Fruit fly (Drosophila melanogaster): Measurements from ENCODE around the gene qua.

The qua gene

dm6 chr2L:17449608-17450504, 47.2 kb downstream of the qua start, which contains the start of gene dl (continued):
- no peak for TF ChIP-seq Ets21C (GFP tag; optimal IDR thresholded peaks at IDR 0.05)
- peak; percentile 25 for TF ChIP-seq achi (GFP tag; optimal IDR thresholded peaks at IDR 0.05)
- TF ChIP-seq CG31627 (GFP tag; optimal IDR thresholded peaks at IDR 0.05) = no peak
- TF ChIP-seq CG34406 (GFP tag; optimal IDR thresholded peaks at IDR 0.05) = peak; percentile 38
- TF ChIP-seq svp (GFP tag) = peak; percentile 78
- peak; percentile 65 for TF ChIP-seq net (GFP tag; optimal IDR thresholded peaks at IDR 0.05)
- TF ChIP-seq Hr4 (GFP tag; optimal IDR thresholded peaks at IDR 0.05) = peak; percentile 78
- peak; percentile 89 for TF ChIP-seq Eip78C (GFP tag)
- peak; percentile 36 for TF ChIP-seq acj6 (GFP tag; optimal IDR thresholded peaks at IDR 0.05)
- peak; percentile 33 for TF ChIP-seq CG11762 (GFP tag; optimal IDR thresholded peaks at IDR 0.05; ENCODE audit: insufficient read depth)
- TF ChIP-seq CG10631 (GFP tag; optimal IDR thresholded peaks at IDR 0.05) = peak; percentile 36
- TF ChIP-seq Eip93F (GFP tag; optimal IDR thresholded peaks at IDR 0.05) = no peak
- TF ChIP-seq Ets96B (tag; optimal IDR thresholded peaks at IDR 0.05) = peak; percentile 36
- TF ChIP-seq eg (GFP tag; IDR thresholded peaks at IDR 0.05) = peak; percentile 67; the same call in 2 of the 3 replicates
- TF ChIP-seq CG11294 (GFP tag; IDR thresholded peaks at IDR 0.05) = peak; percentile 41; the same call in 1 of the 2 replicates
- TF ChIP-seq topi (GFP tag; optimal IDR thresholded peaks at IDR 0.05) = peak; percentile 28
- peak; percentile 53 for TF ChIP-seq Lpt (GFP tag; optimal IDR thresholded peaks at IDR 0.05)
- TF ChIP-seq CG15336 (GFP tag; IDR thresholded peaks at IDR 0.05) = peak; percentile 70
- TF ChIP-seq Sox14 (GFP tag; optimal IDR thresholded peaks at IDR 0.05) = peak; percentile 50
- TF ChIP-seq CG9139 (GFP tag; optimal IDR thresholded peaks at IDR 0.05) = peak; percentile 2
- TF ChIP-seq salr (GFP tag; optimal IDR thresholded peaks at IDR 0.05) = peak in 1 of 2 experiments; percentile 79
- TF ChIP-seq CG11902 (GFP tag; optimal IDR thresholded peaks at IDR 0.05) = no peak
- no peak for TF ChIP-seq Hr38 (GFP tag; optimal IDR thresholded peaks at IDR 0.05)
- no peak for TF ChIP-seq CG3032 (tag; optimal IDR thresholded peaks at IDR 0.05)
- TF ChIP-seq cyc (GFP tag; optimal IDR thresholded peaks at IDR 0.05) = peak; percentile 37
- peak; percentile 9 for TF ChIP-seq Sox102F (GFP tag; optimal IDR thresholded peaks at IDR 0.05)
- TF ChIP-seq CG8119 (GFP tag; IDR thresholded peaks at IDR 0.05) = peak; percentile 81
- peak; percentile 67 for TF ChIP-seq OdsH (GFP tag; optimal IDR thresholded peaks at IDR 0.05)
- no peak for TF ChIP-seq Gug (GFP tag; IDR thresholded peaks at IDR 0.05)
- TF ChIP-seq CG10669 (GFP tag; optimal IDR thresholded peaks at IDR 0.05) = peak; percentile 26
- TF ChIP-seq CG6854 (GFP tag; optimal IDR thresholded peaks at IDR 0.05) = no peak
- peak; percentile 36 for TF ChIP-seq esn (GFP tag; optimal IDR thresholded peaks at IDR 0.05)
- TF ChIP-seq CG8632 (GFP tag; optimal IDR thresholded peaks at IDR 0.05) = peak; percentile 11

- TF ChIP-seq fkh (GFP tag; optimal IDR thresholded peaks at IDR 0.05) (peak; percentile 74), CG6854 (GFP tag; optimal IDR thresholded peaks at IDR 0.05) (no peak), CG8632 (GFP tag; optimal IDR thresholded peaks at IDR 0.05) (no peak), CG6808 (GFP tag; optimal IDR thresholded peaks at IDR 0.05) (no peak), Eip78C (GFP tag) (no peak), CG15336 (GFP tag; IDR thresholded peaks at IDR 0.05) (0 out of 2 replicates have a peak, but pooled peaks have one; percentile 9), Ets21C (GFP tag; optimal IDR thresholded peaks at IDR 0.05) (no peak), vri (GFP tag; optimal IDR thresholded peaks at IDR 0.05) (peak; percentile 30)
These were observed 48.6 kb downstream of the qua start for dm6 chr2L:17448435-17448834.

- TF ChIP-seq Ets21C (GFP tag; optimal IDR thresholded peaks at IDR 0.05) (no peak), CG11294 (GFP tag; IDR thresholded peaks at IDR 0.05) (no peak), ss (GFP tag; optimal IDR thresholded peaks at IDR 0.05) (no peak), CG10669 (GFP tag; optimal IDR thresholded peaks at IDR 0.05) (no peak), net (GFP tag; optimal IDR thresholded peaks at IDR 0.05) (no peak), CG32006 (GFP tag; optimal IDR thresholded peaks at IDR 0.05) (no peak), CG4318 (GFP tag; optimal IDR thresholded peaks at IDR 0.05) (no peak), CG15336 (GFP tag; IDR thresholded peaks at IDR 0.05) (no peak), vri (GFP tag; optimal IDR thresholded peaks at IDR 0.05) (no peak), achi (GFP tag; optimal IDR thresholded peaks at IDR 0.05) (no peak), CG8119 (GFP tag; IDR thresholded peaks at IDR 0.05) (no peak), eg (GFP tag; IDR thresholded peaks at IDR 0.05) (no peak), Hr38 (GFP tag; optimal IDR thresholded peaks at IDR 0.05) (no peak), lz (GFP tag; optimal IDR thresholded peaks at IDR 0.05) (no peak), acj6 (GFP tag; optimal IDR thresholded peaks at IDR 0.05) (no peak), Hr4 (GFP tag; optimal IDR thresholded peaks at IDR 0.05) (no peak), CG8319 (GFP tag; optimal IDR thresholded peaks at IDR 0.05) (no peak)
These were observed 49.9 kb downstream of the qua start for dm6 chr2L:17447071-17447470.

All from whole organism, prepupa.